Fruit fly (Drosophila melanogaster): Measurements from ENCODE around the gene tos.

Gene tos

dm6 chr2L:18681903-18682302, at the start of gene tos (continued):
- TF ChIP-seq nom (GFP tag; optimal IDR thresholded peaks at IDR 0.05) (no peak), Fer2 (tag; optimal IDR thresholded peaks at IDR 0.05) (no peak), CoRest (tag; optimal IDR thresholded peaks at IDR 0.05) (no peak), lilli (GFP tag; optimal IDR thresholded peaks at IDR 0.05) (peak; percentile 18), CG34224 (GFP tag; IDR thresholded peaks at IDR 0.05; ENCODE audit: partially characterized antibody) (no peak), CG1603 (tag; optimal IDR thresholded peaks at IDR 0.05) (peak; percentile 53), CG6272 (GFP tag; IDR thresholded peaks at IDR 0.05) (no peak), CG12659 (GFP tag; optimal IDR thresholded peaks at IDR 0.05) (peak; percentile 43), Rfx (GFP tag; IDR thresholded peaks at IDR 0.05) (0 out of 2 replicates have a peak, but pooled peaks have one; percentile 29), BEAF-32 (GFP tag; optimal IDR thresholded peaks at IDR 0.05) (peak; percentile 23), CG14667 (GFP tag; IDR thresholded peaks at IDR 0.05) (no peak), CG13287 (GFP tag; IDR thresholded peaks at IDR 0.05; ENCODE audit: partially characterized antibody) (peak; percentile 52), CG15601 (tag; optimal IDR thresholded peaks at IDR 0.05) (no peak), Dp (GFP tag; optimal IDR thresholded peaks at IDR 0.05) (peak; percentile 91), gfzf (GFP tag; optimal IDR thresholded peaks at IDR 0.05) (peak; percentile 77), mam (GFP tag; optimal IDR thresholded peaks at IDR 0.05) (no peak), sqz (GFP tag; optimal IDR thresholded peaks at IDR 0.05) (peak; percentile 77), CG9932 (GFP tag; IDR thresholded peaks at IDR 0.05) (0 out of 2 replicates have a peak, but pooled peaks have one; percentile 8), Lim3 (GFP tag; IDR thresholded peaks at IDR 0.05) (no peak), HLH54F (GFP tag; optimal IDR thresholded peaks at IDR 0.05) (no peak), scrt (GFP tag; optimal IDR thresholded peaks at IDR 0.05) (no peak), ranshi (GFP tag; IDR thresholded peaks at IDR 0.05) (no peak), CG16863 (GFP tag; optimal IDR thresholded peaks at IDR 0.05) (no peak), Bdp1 (GFP tag; optimal IDR thresholded peaks at IDR 0.05) (peak; percentile 2), E2f1 (GFP tag; IDR thresholded peaks at IDR 0.05) (peak; percentile 23; the same call in 1 of the 2 replicates), en (GFP tag; optimal IDR thresholded peaks at IDR 0.05) (no peak), CG11695 (GFP tag; IDR thresholded peaks at IDR 0.05) (no peak), E2f2 (GFP tag; IDR thresholded peaks at IDR 0.05) (peak; percentile 93), Myb (GFP tag; optimal IDR thresholded peaks at IDR 0.05) (peak; percentile 83), CG11398 (GFP tag; optimal IDR thresholded peaks at IDR 0.05) (no peak), h (optimal IDR thresholded peaks at IDR 0.05) (no peak), CG5953 (GFP tag; IDR thresholded peaks at IDR 0.05) (no peak), pfk (GFP tag; optimal IDR thresholded peaks at IDR 0.05) (no peak), tll (GFP tag; optimal IDR thresholded peaks at IDR 0.05) (no peak), CG10274 (GFP tag; optimal IDR thresholded peaks at IDR 0.05) (no peak), Doc3 (GFP tag; IDR thresholded peaks at IDR 0.05; ENCODE audit: partially characterized antibody) (no peak), C15 (GFP tag; IDR thresholded peaks at IDR 0.05) (no peak), CG17829 (tag; optimal IDR thresholded peaks at IDR 0.05) (no peak), D (optimal IDR thresholded peaks at IDR 0.05) (no peak), D (GFP tag; optimal IDR thresholded peaks at IDR 0.05) (no peak), CG7786 (GFP tag; optimal IDR thresholded peaks at IDR 0.05) (no peak), dati (GFP tag; IDR thresholded peaks at IDR 0.05) (no peak), MESR4 (GFP tag; optimal IDR thresholded peaks at IDR 0.05) (peak; percentile 21), CG8478 (optimal IDR thresholded peaks at IDR 0.05) (no peak), CG8944 (GFP tag; optimal IDR thresholded peaks at IDR 0.05) (no peak), CG31388 (GFP tag; optimal IDR thresholded peaks at IDR 0.05) (no peak), CG14710 (tag; optimal IDR thresholded peaks at IDR 0.05) (peak; percentile 28), CG14050 (GFP tag; IDR thresholded peaks at IDR 0.05) (no peak), sob (GFP tag; IDR thresholded peaks at IDR 0.05) (peak; percentile 42), CG7745 (tag; optimal IDR thresholded peaks at IDR 0.05) (no peak), CG10267 (tag; optimal IDR thresholded peaks at IDR 0.05) (peak; percentile 94), YL-1 (GFP tag; optimal IDR thresholded peaks at IDR 0.05) (peak; percentile 49)

Data from whole organism, embryonic.